Worm (Caenorhabditis elegans): ENCODE data around the gene Y43F8B.19.

The Y43F8B.19 gene

DNA sequence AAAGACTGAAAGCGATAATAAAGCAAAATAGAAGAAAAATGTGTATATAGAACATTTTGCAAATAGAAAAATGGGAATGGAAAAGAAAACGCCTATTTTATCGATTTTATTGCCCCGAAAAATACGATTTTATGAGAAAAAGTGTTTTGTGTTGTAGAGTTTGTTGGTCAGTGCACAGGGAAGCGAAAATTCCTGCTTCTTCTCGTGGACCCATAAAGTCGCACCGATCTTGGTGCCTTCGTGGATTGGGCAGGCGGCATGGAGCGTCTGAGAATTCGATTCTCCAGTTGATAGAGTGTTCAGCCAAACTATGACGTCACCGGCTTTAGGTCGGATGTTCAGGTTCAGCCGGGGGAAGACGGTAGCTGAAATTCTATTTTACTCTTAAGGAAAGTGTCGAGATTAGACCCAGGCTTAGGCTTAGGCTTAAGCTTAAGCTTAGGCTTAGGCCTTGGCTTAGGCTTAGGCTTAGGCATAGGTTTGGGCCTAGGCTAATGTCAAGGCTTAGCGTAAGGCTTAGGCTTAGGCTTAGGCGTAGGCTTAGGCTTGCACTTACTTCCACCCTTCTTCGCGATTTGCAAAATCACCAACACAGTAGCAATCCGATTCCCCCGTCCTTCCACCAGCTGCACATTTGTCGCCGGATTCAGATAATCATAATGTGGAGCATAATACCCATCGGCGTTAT lies at the start of gene Y43F8B.19:
Gene Y43F8B.19, minus strand, starts transcription at position 51 of the 688 bp plus-strand sequence.
- TF ChIP-seq dao-5 (tag; optimal IDR thresholded peaks at IDR 0.05) (no peak), W03F9.2 (tag; optimal IDR thresholded peaks at IDR 0.05) (no peak), him-1 (tag; optimal IDR thresholded peaks at IDR 0.05) (no peak)

DNA sequence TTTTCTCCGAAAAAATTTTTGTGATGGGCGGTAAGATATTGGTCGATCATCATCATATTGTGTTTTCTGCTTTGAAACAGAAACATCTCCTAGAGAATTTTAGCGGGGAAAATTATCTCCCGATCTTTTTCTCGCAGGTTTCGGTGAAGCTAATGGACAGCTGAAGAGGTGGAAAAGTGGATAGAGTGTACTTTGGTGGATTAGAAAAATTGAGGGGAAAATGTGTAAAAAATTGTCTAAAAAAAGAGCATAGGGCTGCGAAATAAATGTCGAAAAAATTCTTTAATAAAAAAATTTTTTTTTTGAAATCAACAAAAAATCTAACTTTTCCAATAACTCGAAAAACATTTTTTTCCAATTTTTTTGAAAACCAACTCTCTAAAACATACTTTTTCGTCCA lies 43.8 kb upstream of the Y43F8B.19 start, which contains the start of gene oac-1:
Gene oac-1, minus strand, starts transcription at position 101 of the 400 bp plus-strand sequence.
- no peak for TF ChIP-seq dao-5 (tag; optimal IDR thresholded peaks at IDR 0.05)

DNA sequence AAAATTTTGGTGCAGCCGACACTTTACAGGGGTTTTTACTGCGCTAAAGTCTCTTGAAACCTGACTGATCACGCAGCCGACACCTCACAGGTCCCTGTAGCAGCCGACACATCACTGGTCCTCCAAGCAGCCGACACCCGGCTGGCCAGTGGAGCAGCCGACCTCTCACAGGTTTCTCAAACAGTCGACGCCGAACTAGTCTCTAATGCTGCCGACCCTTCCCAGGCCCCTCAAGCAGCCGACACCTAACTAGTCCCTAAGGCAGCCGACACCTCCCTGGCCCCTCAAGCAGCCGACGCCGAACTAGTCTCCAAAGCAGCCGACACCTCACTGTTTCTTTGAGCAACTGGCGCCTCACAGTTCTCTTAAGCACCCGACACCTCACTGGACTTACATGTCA lies 43.2 kb upstream of the Y43F8B.19 start:
- TF ChIP-seq dao-5 (tag; optimal IDR thresholded peaks at IDR 0.05) (no peak), W03F9.2 (tag; optimal IDR thresholded peaks at IDR 0.05) (no peak), him-1 (tag; optimal IDR thresholded peaks at IDR 0.05) (no peak)

DNA sequence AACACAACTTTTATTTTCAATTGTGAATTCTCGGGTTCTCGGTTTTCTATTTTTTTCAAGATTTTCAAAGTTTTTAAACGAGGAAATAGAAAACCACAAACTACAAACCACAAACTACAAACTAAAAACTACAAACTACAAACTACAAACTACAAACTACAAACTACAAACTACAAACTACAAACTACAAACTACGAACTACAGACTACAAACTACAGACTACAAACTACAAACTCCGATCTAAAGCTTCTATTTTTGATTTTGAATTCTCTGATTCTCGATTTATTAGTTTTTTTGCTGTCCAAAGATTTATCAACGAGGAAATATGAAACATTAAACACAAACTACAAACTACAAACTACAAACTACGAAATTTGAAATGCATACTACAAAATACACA lies 38.2 kb upstream of the Y43F8B.19 start:
- no peak for TF ChIP-seq him-1 (tag; optimal IDR thresholded peaks at IDR 0.05)
- no peak for TF ChIP-seq dao-5 (tag; optimal IDR thresholded peaks at IDR 0.05)
- no peak for TF ChIP-seq W03F9.2 (tag; optimal IDR thresholded peaks at IDR 0.05)

DNA sequence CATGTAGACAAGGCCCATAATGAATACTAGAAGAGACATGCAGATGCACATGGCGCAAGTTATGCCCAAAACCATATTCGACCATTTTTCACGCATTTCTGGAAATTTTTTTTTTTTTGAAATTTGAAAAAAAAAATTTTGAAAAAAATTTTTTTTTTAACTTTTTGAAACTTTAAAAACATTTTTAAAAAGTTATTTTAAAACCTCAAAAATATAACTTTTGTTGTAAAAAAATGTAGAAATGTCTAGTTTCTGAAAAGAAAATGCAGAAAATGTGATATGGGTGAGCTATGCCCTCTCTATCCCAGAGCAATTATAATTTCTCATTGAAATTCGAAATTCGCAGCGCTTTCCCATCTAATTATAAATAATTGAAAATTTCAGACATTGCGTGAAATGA lies 37.6 kb upstream of the Y43F8B.19 start, which contains the start of gene Y43F8B.20:
Gene Y43F8B.20, minus strand, starts transcription at position 101 of the 400 bp plus-strand sequence.
- no peak for TF ChIP-seq dao-5 (tag; optimal IDR thresholded peaks at IDR 0.05)
- TF ChIP-seq W03F9.2 (tag; optimal IDR thresholded peaks at IDR 0.05): no peak
- no peak for TF ChIP-seq him-1 (tag; optimal IDR thresholded peaks at IDR 0.05)

ce11 chrV:19546673-19547072 lies 34.6 kb upstream of the Y43F8B.19 start:
- no peak for TF ChIP-seq dao-5 (tag; optimal IDR thresholded peaks at IDR 0.05)

DNA sequence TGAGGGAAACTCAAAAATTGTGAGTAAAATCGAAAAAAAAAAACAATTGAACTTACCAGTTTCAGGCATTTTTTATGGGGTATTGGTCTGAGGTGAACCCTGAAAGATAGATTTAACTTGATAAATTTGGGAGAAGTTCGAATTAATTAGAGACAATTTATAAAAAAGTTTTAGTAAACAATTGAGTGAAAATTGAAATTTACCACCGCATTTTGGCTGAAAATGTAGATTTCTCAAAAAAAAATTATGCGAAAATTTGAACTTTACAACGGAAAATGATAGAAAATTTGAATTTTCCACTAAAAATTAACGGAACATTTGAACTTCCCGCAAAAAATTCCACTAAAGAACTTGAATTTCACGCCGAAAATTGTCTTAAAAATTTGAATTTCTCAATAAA lies 34.0 kb upstream of the Y43F8B.19 start, which contains the start of gene Y43F8B.1:
Gene Y43F8B.1, minus strand, starts transcription at position 101 of the 400 bp plus-strand sequence.
- TF ChIP-seq dao-5 (tag; optimal IDR thresholded peaks at IDR 0.05): no peak
- no peak for TF ChIP-seq W03F9.2 (tag; optimal IDR thresholded peaks at IDR 0.05)

ce11 chrV:19545026-19545425 lies 32.9 kb upstream of the Y43F8B.19 start:
- TF ChIP-seq him-1 (tag; optimal IDR thresholded peaks at IDR 0.05): no peak
- no peak for TF ChIP-seq dao-5 (tag; optimal IDR thresholded peaks at IDR 0.05)
- TF ChIP-seq W03F9.2 (tag; optimal IDR thresholded peaks at IDR 0.05): no peak

DNA sequence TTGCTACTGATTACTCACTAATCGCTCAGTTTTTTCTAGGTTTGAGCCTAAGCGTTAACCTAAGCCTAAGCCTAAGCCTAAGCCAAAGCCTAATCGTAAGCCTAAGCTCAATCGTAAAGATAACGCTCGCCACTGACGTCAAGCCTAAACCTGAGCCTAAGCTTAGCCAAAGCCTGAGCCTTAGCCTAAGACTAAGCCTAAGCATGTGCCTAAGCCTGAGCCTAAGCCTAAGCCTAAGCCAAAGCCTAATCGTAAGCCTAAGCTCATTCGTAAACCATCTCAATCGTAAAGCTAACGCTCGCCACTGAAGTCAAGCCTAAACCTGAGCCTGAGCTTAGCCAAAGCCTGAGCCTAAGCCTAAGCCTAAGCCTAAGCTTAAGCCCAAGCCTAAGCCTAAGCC lies 31.4 kb upstream of the Y43F8B.19 start:
- TF ChIP-seq dao-5 (tag; optimal IDR thresholded peaks at IDR 0.05) (no peak), him-1 (tag; optimal IDR thresholded peaks at IDR 0.05) (no peak), W03F9.2 (tag; optimal IDR thresholded peaks at IDR 0.05) (no peak)

- no peak for TF ChIP-seq W03F9.2 (tag; optimal IDR thresholded peaks at IDR 0.05)
- no peak for TF ChIP-seq him-1 (tag; optimal IDR thresholded peaks at IDR 0.05)
- TF ChIP-seq dao-5 (tag; optimal IDR thresholded peaks at IDR 0.05): no peak
Measured at ce11 chrV:19540916-19541315, 28.8 kb upstream of the Y43F8B.19 start.

- TF ChIP-seq dao-5 (tag; optimal IDR thresholded peaks at IDR 0.05) (no peak), him-1 (tag; optimal IDR thresholded peaks at IDR 0.05) (no peak), W03F9.2 (tag; optimal IDR thresholded peaks at IDR 0.05) (peak; percentile 3)
Measured at ce11 chrV:19533480-19533879, 21.4 kb upstream of the Y43F8B.19 start.

- no peak for TF ChIP-seq dao-5 (tag; optimal IDR thresholded peaks at IDR 0.05)
- no peak for TF ChIP-seq him-1 (tag; optimal IDR thresholded peaks at IDR 0.05)
- no peak for TF ChIP-seq W03F9.2 (tag; optimal IDR thresholded peaks at IDR 0.05)
Measured at ce11 chrV:19533010-19533409, 20.9 kb upstream of the Y43F8B.19 start, which contains the start of gene Y43F8B.2. Gene Y43F8B.2 (minus strand): TSS chrV:19533110.

DNA sequence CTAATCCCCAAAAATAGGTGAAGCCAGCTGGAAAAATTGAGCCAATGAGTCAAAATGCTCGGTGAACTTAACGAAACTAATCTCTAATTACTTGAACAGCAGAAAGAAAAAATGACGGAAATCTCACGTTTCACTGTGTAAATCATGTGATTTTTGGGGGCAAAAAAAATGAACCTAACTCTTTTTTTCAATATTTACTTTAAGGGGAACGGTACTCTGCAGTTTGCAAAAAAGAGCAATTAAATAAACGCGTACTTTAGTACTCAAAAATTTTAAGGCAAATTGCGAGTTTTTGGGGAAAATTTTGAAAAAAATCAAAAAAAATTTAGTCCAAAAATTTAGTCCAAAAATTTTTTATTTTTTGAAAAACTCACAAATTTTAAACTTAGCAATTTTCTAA lies 18.9 kb upstream of the Y43F8B.19 start:
- TF ChIP-seq W03F9.2 (tag; optimal IDR thresholded peaks at IDR 0.05) (no peak), him-1 (tag; optimal IDR thresholded peaks at IDR 0.05) (no peak), dao-5 (tag; optimal IDR thresholded peaks at IDR 0.05) (no peak)

DNA sequence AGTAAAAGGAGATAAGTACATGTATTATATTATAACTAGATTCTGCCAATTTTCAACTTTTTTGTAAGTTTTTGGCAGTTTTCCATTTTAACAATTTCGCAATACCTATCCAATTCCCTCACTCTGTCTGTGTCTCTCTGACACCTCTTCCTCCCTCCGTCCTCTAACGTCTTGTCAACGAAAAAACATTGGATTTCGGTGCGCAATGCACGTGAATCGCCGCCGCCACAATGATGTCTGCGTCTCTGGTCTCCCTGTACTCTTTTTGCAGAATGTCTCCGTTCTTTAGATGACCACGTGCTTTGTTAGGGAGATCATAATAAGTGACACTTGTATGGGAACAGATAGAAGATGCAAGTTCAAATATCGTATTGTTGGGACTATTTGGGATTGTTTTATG lies 17.1 kb upstream of the Y43F8B.19 start:
- TF ChIP-seq dao-5 (tag; optimal IDR thresholded peaks at IDR 0.05) (no peak), W03F9.2 (tag; optimal IDR thresholded peaks at IDR 0.05) (peak; percentile 87), him-1 (tag; optimal IDR thresholded peaks at IDR 0.05) (peak; percentile 74)

DNA sequence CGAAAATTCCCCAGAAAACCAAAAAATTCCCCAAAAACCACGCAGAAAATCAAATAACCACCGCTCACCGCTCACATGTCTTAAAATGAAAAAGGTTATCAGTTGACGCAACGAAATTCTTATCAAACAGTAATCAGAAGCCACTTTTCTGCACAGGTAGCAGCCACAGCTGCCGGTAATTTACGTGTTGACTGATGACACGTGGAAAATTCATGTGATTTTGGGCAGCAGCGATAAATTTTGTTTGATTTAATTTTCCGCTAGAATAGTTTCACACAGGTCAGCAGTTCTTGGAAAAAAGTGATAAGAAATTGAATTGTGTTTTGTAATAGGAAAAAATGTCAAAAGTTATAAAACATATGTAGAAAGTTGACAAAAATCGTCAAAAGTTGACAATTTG lies 15.5 kb upstream of the Y43F8B.19 start:
- TF ChIP-seq W03F9.2 (tag; optimal IDR thresholded peaks at IDR 0.05): no peak
- no peak for TF ChIP-seq dao-5 (tag; optimal IDR thresholded peaks at IDR 0.05)
- TF ChIP-seq him-1 (tag; optimal IDR thresholded peaks at IDR 0.05): no peak
